Worm (Caenorhabditis elegans) whole organism, L4 larva: Measurements from ENCODE around the gene spp-28.

ENCODE experiments used
- D1046.2 ChIP-seq: fragments of 200-800 bp; sonication (Bioruptor generic); IDR thresholded peaks from 2 replicates; pipeline ENCODE4 v1.3.6; 2022; ENCODE audit warnings: missing genetic modification characterization, missing compliant biosample characterization
- F10B5.3 ChIP-seq: sonication (generic microtip); optimal IDR thresholded peaks from 2 replicates; lab custom pipeline; 2016; ENCODE audit warnings: mild to moderate bottlenecking, missing genetic modification characterization, missing compliant biosample characterization
- F37D6.2 ChIP-seq: sonication (generic microtip); optimal IDR thresholded peaks from 2 replicates; lab custom pipeline; 2016; ENCODE audit warnings: mild to moderate bottlenecking, missing genetic modification characterization, missing compliant biosample characterization
- T20F7.1 ChIP-seq: fragments of 200-800 bp; sonication (Bioruptor generic); optimal IDR thresholded peaks from 2 replicates; lab custom pipeline; 2018; ENCODE audit warnings: mild to moderate bottlenecking, missing genetic modification characterization, missing compliant biosample characterization
- T26A8.4 ChIP-seq: fragments of 200-800 bp; sonication (Bioruptor generic); IDR thresholded peaks from 2 replicates; pipeline ENCODE4 v1.3.6; 2022; ENCODE audit warnings: missing genetic modification characterization, missing compliant biosample characterization
- Y5F2A.4 ChIP-seq: fragments of 200-800 bp; sonication (Bioruptor generic); optimal IDR thresholded peaks from 2 replicates; lab custom pipeline; 2018; ENCODE audit warnings: mild to moderate bottlenecking, missing genetic modification characterization, missing compliant biosample characterization
- ama-1 ChIP-seq: fragments of 150-350 bp; optimal IDR thresholded peaks from 2 replicates; lab custom pipeline; 2014; ENCODE audit warnings: inconsistent platforms, mixed read lengths
- ceh-32 ChIP-seq: sonication (generic microtip); optimal IDR thresholded peaks from 2 replicates; lab custom pipeline; 2016; ENCODE audit warnings: mild to moderate bottlenecking, missing genetic modification characterization, missing compliant biosample characterization; ENCODE audit not compliant: poor library complexity
- ces-1 ChIP-seq: fragments of 150-350 bp; sonication (generic microtip); optimal IDR thresholded peaks from 4 replicates; lab custom pipeline; 2014; ENCODE audit warnings: missing biosample characterization, missing genetic modification reagents, missing genetic modification characterization
- cey-2 ChIP-seq: sonication (generic microtip); optimal IDR thresholded peaks from 3 replicates; lab custom pipeline; 2017; ENCODE audit warnings: missing genetic modification characterization, mild to moderate bottlenecking, missing compliant biosample characterization, antibody characterized with exemption, borderline replicate concordance; ENCODE audit not compliant: insufficient read depth
- daf-16 ChIP-seq, 3 experiments: sonication (generic microtip); optimal IDR thresholded peaks; 2 replicates each; lab custom pipeline; 2016 to 2017; ENCODE audit warnings: missing genetic modification characterization in 3 of 3, missing genetic modification reagents in 3 of 3, mild to moderate bottlenecking in 2 of 3, missing compliant biosample characterization in 2 of 3, missing biosample characterization in 1 of 3, moderate library complexity in 1 of 3
- daf-19 ChIP-seq: fragments of 200-800 bp; sonication (Bioruptor generic); conservative IDR thresholded peaks from 2 replicates; pipeline ENCODE4 v1.3.6; 2022; ENCODE audit warnings: missing genetic modification characterization, missing compliant biosample characterization
- dmd-6 ChIP-seq: fragments of 200-800 bp; sonication (Bioruptor generic); IDR thresholded peaks from 2 replicates; pipeline ENCODE4 v1.3.6; 2022; ENCODE audit warnings: missing genetic modification reagents, missing genetic modification characterization, missing compliant biosample characterization
- dmd-8 ChIP-seq: fragments of 200-800 bp; sonication (Bioruptor generic); IDR thresholded peaks from 2 replicates; pipeline ENCODE4 v1.3.6; 2022; ENCODE audit warnings: missing genetic modification characterization, missing compliant biosample characterization
- dpl-1 ChIP-seq: fragments of 150-350 bp; optimal IDR thresholded peaks from 2 replicates; lab custom pipeline; 2014; ENCODE audit warnings: missing biosample characterization, missing genetic modification reagents, missing genetic modification characterization
- duxl-1 ChIP-seq: sonication (generic microtip); optimal IDR thresholded peaks from 2 replicates; lab custom pipeline; 2016; ENCODE audit warnings: mild to moderate bottlenecking, missing genetic modification characterization, moderate library complexity, missing compliant biosample characterization; ENCODE audit not compliant: poor library complexity
- dve-1 ChIP-seq: sonication (generic microtip); optimal IDR thresholded peaks from 2 replicates; lab custom pipeline; 2017; ENCODE audit warnings: antibody characterized with exemption, mild to moderate bottlenecking, missing genetic modification characterization, missing compliant biosample characterization; ENCODE audit not compliant: insufficient read depth
- egl-27 ChIP-seq: sonication (generic microtip); optimal IDR thresholded peaks from 3 replicates; lab custom pipeline; 2017; ENCODE audit warnings: missing biosample characterization, missing genetic modification reagents, missing genetic modification characterization
- fkh-10 ChIP-seq: fragments of 150-350 bp; optimal IDR thresholded peaks from 2 replicates; lab custom pipeline; 2014; ENCODE audit warnings: missing biosample characterization, missing genetic modification reagents, missing genetic modification characterization
- fos-1 ChIP-seq: fragments of 150-350 bp; optimal IDR thresholded peaks from 2 replicates; lab custom pipeline; 2014; ENCODE audit warnings: missing biosample characterization, missing genetic modification characterization
- hlh-11 ChIP-seq: fragments of 200-800 bp; sonication (Bioruptor generic); optimal IDR thresholded peaks from 2 replicates; lab custom pipeline; 2018; ENCODE audit warnings: mild to moderate bottlenecking, missing genetic modification characterization, missing compliant biosample characterization
- hlh-30 ChIP-seq: sonication (generic microtip); optimal IDR thresholded peaks from 2 replicates; lab custom pipeline; 2017; ENCODE audit warnings: antibody characterized with exemption, mild to moderate bottlenecking, missing genetic modification characterization, missing compliant biosample characterization; ENCODE audit not compliant: insufficient read depth
- jun-1 ChIP-seq: fragments of 150-350 bp; optimal IDR thresholded peaks from 2 replicates; lab custom pipeline; 2014; ENCODE audit warnings: missing biosample characterization, missing genetic modification reagents, missing genetic modification characterization
- lim-7 ChIP-seq: fragments of 200-800 bp; sonication (Bioruptor generic); IDR thresholded peaks from 2 replicates; pipeline ENCODE4 v1.3.6; 2022; ENCODE audit warnings: missing genetic modification characterization, missing compliant biosample characterization
- lin-38 ChIP-seq: fragments of 200-800 bp; sonication (Bioruptor generic); IDR thresholded peaks from 2 replicates; pipeline ENCODE4 v1.3.6; 2022; ENCODE audit warnings: missing genetic modification reagents, missing genetic modification characterization, missing compliant biosample characterization
- lsy-2 ChIP-seq, 2 experiments: fragments of 150-350 bp in 1 of 2; sonication (generic microtip) in 1 of 2; optimal IDR thresholded peaks; 2 replicates each; lab custom pipeline; 2014 to 2017; ENCODE audit warnings: missing biosample characterization in 2 of 2, missing genetic modification characterization in 2 of 2
- madf-9 ChIP-seq: fragments of 200-800 bp; sonication (Bioruptor generic); conservative IDR thresholded peaks from 2 replicates; pipeline ENCODE4 v1.3.6; 2022; ENCODE audit warnings: missing genetic modification reagents, missing genetic modification characterization, missing compliant biosample characterization
- nhr-10 ChIP-seq: fragments of 150-350 bp; optimal IDR thresholded peaks from 2 replicates; lab custom pipeline; 2014; ENCODE audit warnings: missing biosample characterization, missing genetic modification characterization
- nhr-102 ChIP-seq: sonication (generic microtip); optimal IDR thresholded peaks from 2 replicates; lab custom pipeline; 2016; ENCODE audit warnings: mild to moderate bottlenecking, missing genetic modification characterization, moderate library complexity, missing compliant biosample characterization
- nhr-111 ChIP-seq: fragments of 200-800 bp; sonication (Bioruptor generic); optimal IDR thresholded peaks from 2 replicates; lab custom pipeline; 2018; ENCODE audit warnings: mild to moderate bottlenecking, missing genetic modification characterization, missing compliant biosample characterization
- nhr-237 ChIP-seq: sonication (generic microtip); optimal IDR thresholded peaks from 2 replicates; lab custom pipeline; 2017; ENCODE audit warnings: missing biosample characterization, missing genetic modification characterization
- nhr-25 ChIP-seq: sonication (generic microtip); optimal IDR thresholded peaks from 2 replicates; lab custom pipeline; 2017; ENCODE audit warnings: missing genetic modification characterization, mild to moderate bottlenecking, missing compliant biosample characterization, antibody characterized with exemption, moderate library complexity, borderline replicate concordance; ENCODE audit not compliant: insufficient read depth
- nhr-28 ChIP-seq: fragments of 150-350 bp; optimal IDR thresholded peaks from 2 replicates; lab custom pipeline; 2014; ENCODE audit warnings: missing biosample characterization, missing genetic modification characterization
- nhr-41 ChIP-seq: fragments of 200-800 bp; sonication (Bioruptor generic); IDR thresholded peaks from 2 replicates; pipeline ENCODE4 v1.3.6; 2022; ENCODE audit warnings: missing genetic modification reagents, missing genetic modification characterization, missing compliant biosample characterization
- nhr-42 ChIP-seq: fragments of 200-800 bp; sonication (Bioruptor generic); IDR thresholded peaks from 2 replicates; pipeline ENCODE4 v1.3.6; 2022; ENCODE audit warnings: missing genetic modification characterization, missing compliant biosample characterization
- nhr-76 ChIP-seq: fragments of 150-350 bp; optimal IDR thresholded peaks from 2 replicates; lab custom pipeline; 2014; ENCODE audit warnings: missing biosample characterization, missing genetic modification characterization
- nhr-77 ChIP-seq: fragments of 150-350 bp; optimal IDR thresholded peaks from 2 replicates; lab custom pipeline; 2014; ENCODE audit warnings: missing biosample characterization, missing genetic modification characterization
- pha-4 ChIP-seq, 2 experiments: fragments of 150-350 bp in 1 of 2; fragments of 200-800 bp in 1 of 2; sonication (Bioruptor generic) in 1 of 2; IDR thresholded peaks in 1 of 2; optimal IDR thresholded peaks in 1 of 2; 2 replicates each; pipeline versions ENCODE4 v1.3.6 to Lab custom; 2014 to 2022; ENCODE audit warnings: missing genetic modification characterization in 2 of 2, missing genetic modification reagents in 2 of 2, missing biosample characterization in 1 of 2, missing compliant biosample characterization in 1 of 2
- php-3 ChIP-seq: fragments of 200-800 bp; sonication (Bioruptor generic); IDR thresholded peaks from 2 replicates; pipeline ENCODE4 v1.3.6; 2022; ENCODE audit warnings: missing genetic modification reagents, missing genetic modification characterization, missing compliant biosample characterization
- pqm-1 ChIP-seq: sonication (generic microtip); optimal IDR thresholded peaks from 2 replicates; lab custom pipeline; 2017; ENCODE audit warnings: missing biosample characterization, missing genetic modification characterization
- set-16 ChIP-seq: fragments of 200-800 bp; sonication (Bioruptor generic); IDR thresholded peaks from 2 replicates; pipeline ENCODE4 v1.3.6; 2022; ENCODE audit warnings: missing genetic modification reagents, missing genetic modification characterization, missing compliant biosample characterization
- snpc-1.2 ChIP-seq: fragments of 200-800 bp; sonication (Bioruptor generic); IDR thresholded peaks from 2 replicates; pipeline ENCODE4 v1.3.6; 2022; ENCODE audit warnings: missing genetic modification reagents, missing genetic modification characterization, missing compliant biosample characterization
- spr-1 ChIP-seq: sonication (generic microtip); optimal IDR thresholded peaks from 2 replicates; lab custom pipeline; 2016; ENCODE audit warnings: mild to moderate bottlenecking, missing genetic modification characterization, missing compliant biosample characterization
- tag-97 ChIP-seq: fragments of 200-800 bp; sonication (Bioruptor generic); IDR thresholded peaks from 2 replicates; pipeline ENCODE4 v1.3.6; 2022; ENCODE audit warnings: missing genetic modification characterization, missing compliant biosample characterization
- zag-1 ChIP-seq: fragments of 150-350 bp; optimal IDR thresholded peaks from 2 replicates; lab custom pipeline; 2014; ENCODE audit warnings: missing biosample characterization, missing genetic modification characterization
- zfp-3 ChIP-seq: fragments of 200-800 bp; sonication (Bioruptor generic); conservative IDR thresholded peaks from 2 replicates; pipeline ENCODE4 v1.3.6; 2022; ENCODE audit warnings: missing genetic modification reagents, missing genetic modification characterization, missing compliant biosample characterization
- zip-2 ChIP-seq: fragments of 150-350 bp; optimal IDR thresholded peaks from 2 replicates; lab custom pipeline; 2014; ENCODE audit warnings: missing biosample characterization, missing genetic modification characterization

spp-28 gene

DNA sequence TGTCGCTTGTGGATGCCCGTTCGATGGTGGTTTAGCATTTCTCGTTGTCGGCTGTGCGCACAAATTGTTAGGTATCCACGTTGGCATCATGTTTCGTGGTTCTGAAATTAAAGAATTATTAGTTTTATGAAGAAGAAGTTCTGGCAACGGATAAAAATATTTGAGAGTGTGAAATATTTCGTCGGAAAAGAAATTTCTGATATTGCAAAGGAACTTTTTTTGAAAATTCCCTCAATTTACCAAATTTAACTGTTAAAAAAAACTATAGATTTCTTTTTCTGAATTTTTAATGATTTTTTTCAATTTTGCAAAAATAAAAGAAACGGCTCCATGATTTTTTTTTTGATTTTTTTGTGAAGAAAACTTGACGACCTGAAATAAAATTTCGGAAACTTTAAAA is 37.9 kb upstream of the spp-28 start, which contains the start of gene mpk-1:
mpk-1 (minus strand) TSS at position 101 of the 400 bp plus-strand sequence.
- no peak for TF ChIP-seq hlh-11 (tag; lab: Kevin White, UChicago)
- no peak for TF ChIP-seq F10B5.3
- no peak for TF ChIP-seq lsy-2 (tag; optimal IDR thresholded peaks at IDR 0.05; lab: Kevin White, UChicago)
- no peak for TF ChIP-seq Y5F2A.4 (GFP tag; lab: Kevin White, UChicago)
- TF ChIP-seq nhr-237 (tag; lab: Kevin White, UChicago), result no peak
- no peak for TF ChIP-seq madf-9 (GFP tag; lab: Robert Waterston, UW)
- no peak for TF ChIP-seq daf-16 (GFP tag; optimal IDR thresholded peaks at IDR 0.05; lab: Kevin White, UChicago)
- TF ChIP-seq daf-16 (tag; optimal IDR thresholded peaks at IDR 0.05; lab: Kevin White, UChicago), result no peak
- no peak for TF ChIP-seq fkh-10 (GFP tag; lab: Kevin White, UChicago)
- no peak for TF ChIP-seq dve-1
- no peak for TF ChIP-seq nhr-41 (GFP tag; lab: Robert Waterston, UW)
- TF ChIP-seq pha-4 (GFP tag; IDR thresholded peaks at IDR 0.05; lab: Robert Waterston, UW), result no peak
- no peak for TF ChIP-seq pha-4 (tag; optimal IDR thresholded peaks at IDR 0.05; lab: Kevin White, UChicago)
- TF ChIP-seq zag-1 (tag; lab: Kevin White, UChicago), result no peak
- no peak for TF ChIP-seq D1046.2 (GFP tag; lab: Robert Waterston, UW)
- no peak for TF ChIP-seq dmd-8 (GFP tag; lab: Robert Waterston, UW)
- no peak for TF ChIP-seq nhr-10

DNA sequence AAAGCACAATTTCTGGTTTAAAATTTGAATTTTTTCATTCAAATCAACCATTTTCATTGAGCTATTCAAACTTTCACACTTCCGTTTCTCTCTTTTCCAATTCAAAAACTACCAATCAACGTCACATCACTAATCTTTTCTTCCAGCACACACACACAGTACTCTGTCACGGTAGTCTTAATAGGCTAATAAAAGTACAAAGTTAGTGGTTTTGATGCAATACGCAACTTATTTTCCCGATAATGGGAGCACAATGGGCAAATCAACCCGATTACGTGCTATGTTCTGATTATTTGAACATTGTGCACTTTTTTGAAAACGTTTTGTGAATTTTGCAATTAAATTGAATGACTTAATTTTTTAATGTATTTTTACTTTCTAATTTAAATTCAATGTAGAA is 37.2 kb upstream of the spp-28 start:
- TF ChIP-seq hlh-11 (tag; lab: Kevin White, UChicago) (peak; percentile 51), zip-2 (no peak), set-16 (GFP tag; lab: Robert Waterston, UW) (no peak), F10B5.3 (no peak), nhr-76 (tag; lab: Kevin White, UChicago) (no peak), T20F7.1 (GFP tag; lab: Kevin White, UChicago) (peak; percentile 7), egl-27 (tag; lab: Kevin White, UChicago) (no peak), tag-97 (GFP tag; lab: Robert Waterston, UW) (no peak), F37D6.2 (tag; lab: Kevin White, UChicago) (no peak), duxl-1 (no peak), pha-4 (GFP tag; IDR thresholded peaks at IDR 0.05; lab: Robert Waterston, UW) (no peak), pha-4 (tag; optimal IDR thresholded peaks at IDR 0.05; lab: Kevin White, UChicago) (no peak), spr-1 (tag; lab: Kevin White, UChicago) (no peak), dve-1 (peak; percentile 37), php-3 (GFP tag; lab: Robert Waterston, UW) (peak; percentile 31; the same call in 1 of the 2 replicates), nhr-25 (tag; lab: Kevin White, UChicago) (no peak), lin-38 (no peak), pqm-1 (tag; lab: Kevin White, UChicago) (peak; percentile 78), dmd-6 (GFP tag; lab: Robert Waterston, UW) (peak; percentile 72; the same call in 1 of the 2 replicates), nhr-28 (tag; lab: Kevin White, UChicago) (peak; percentile 75), nhr-77 (tag; lab: Kevin White, UChicago) (peak; percentile 9)

DNA sequence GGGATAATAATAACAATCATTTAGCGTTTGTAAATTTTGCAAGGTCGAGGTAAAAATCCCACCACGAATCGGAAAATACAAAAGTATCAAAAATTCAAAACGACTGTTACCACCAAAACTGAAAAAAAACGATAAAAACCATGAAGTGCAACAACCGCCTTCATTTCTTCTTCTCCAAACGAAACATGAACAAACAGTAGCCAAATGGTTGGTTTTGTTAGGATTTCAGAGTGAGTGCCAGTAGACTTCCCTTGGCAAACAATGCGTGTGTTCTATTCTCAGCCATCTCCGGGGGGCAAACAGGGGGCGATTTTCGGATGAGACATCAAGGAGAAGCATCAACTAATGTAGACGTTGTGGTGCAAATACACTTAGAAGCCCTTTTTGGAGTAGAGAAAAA is 34.6 kb upstream of the spp-28 start:
- no peak for TF ChIP-seq nhr-111 (GFP tag; lab: Kevin White, UChicago)
- no peak for TF ChIP-seq cey-2 (tag; lab: Kevin White, UChicago)
- TF ChIP-seq snpc-1.2, result no peak
- no peak for TF ChIP-seq ceh-32 (tag; lab: Kevin White, UChicago)
- TF ChIP-seq hlh-30, result no peak
- TF ChIP-seq T26A8.4, result no peak
- TF ChIP-seq ama-1, result no peak
- no peak for TF ChIP-seq nhr-102
- no peak for TF ChIP-seq zfp-3 (GFP tag; lab: Robert Waterston, UW)
- TF ChIP-seq zip-2, result no peak
- no peak for TF ChIP-seq ces-1
- no peak for TF ChIP-seq fos-1 (tag; lab: Kevin White, UChicago)
- TF ChIP-seq lim-7 (GFP tag; lab: Robert Waterston, UW), result no peak
- no peak for TF ChIP-seq daf-19 (GFP tag; lab: Robert Waterston, UW)
- no peak for TF ChIP-seq dpl-1
- no peak for TF ChIP-seq jun-1 (tag; lab: Kevin White, UChicago)
- TF ChIP-seq nhr-42 (GFP tag; lab: Robert Waterston, UW), result no peak
- TF ChIP-seq, all 104 proteins: peak for 0
